Worm (Caenorhabditis elegans) whole organism, late embryonic: Measurements from ENCODE around the gene srv-10.

Source experiments
- K09A11.1 ChIP-seq: sonication (generic microtip); optimal IDR thresholded peaks from 2 replicates; lab custom pipeline; 2017; ENCODE audit warnings: antibody characterized with exemption, mild to moderate bottlenecking, missing genetic modification characterization, missing compliant biosample characterization; ENCODE audit not compliant: insufficient read depth
- che-1 ChIP-seq: sonication (generic microtip); optimal IDR thresholded peaks from 2 replicates; lab custom pipeline; 2016; ENCODE audit warnings: mild to moderate bottlenecking, missing genetic modification characterization, missing compliant biosample characterization

ce11 chrV:13426764-13427163 is 3.1 kb downstream of the srv-10 start, which contains the start of gene srd-18:
- TF ChIP-seq K09A11.1 (tag; lab: Kevin White, UChicago) (no peak), che-1 (tag; lab: Kevin White, UChicago) (no peak)
